Worm (Caenorhabditis elegans) whole organism, mixed stage, embryonic: ENCODE data around the gene Y119D3B.14.

Experiments used
- nhr-12 ChIP-seq: fragments of 150-350 bp; optimal IDR thresholded peaks from 2 replicates; lab custom pipeline; 2014; ENCODE audit warnings: missing biosample characterization, missing genetic modification characterization
- unc-39 ChIP-seq: fragments of 150-350 bp; optimal IDR thresholded peaks from 2 replicates; lab custom pipeline; 2014; ENCODE audit warnings: missing biosample characterization, missing genetic modification characterization

ce11 chrIII:1135925-1136324, 57.7 kb downstream of the Y119D3B.14 start, which contains the start of gene lgc-46:
- TF ChIP-seq nhr-12 (no peak), unc-39 (no peak)
